Fruit fly (Drosophila melanogaster) whole organism, embryonic: ENCODE data around the gene Apoltp.
A peak's percentile ranks its signal among the peaks of the same experiment; 100 is the strongest.

Experiments used
- Bgb ChIP-seq: fragments of 200-800 bp; sonication (Bioruptor generic); IDR thresholded peaks from 2 replicates; pipeline ENCODE4 v1.3.6; 2022; ENCODE audit warnings: missing biosample characterization, missing genetic modification characterization; ENCODE audit not compliant: partially characterized antibody
- CG10543 ChIP-seq: fragments of 200-800 bp; sonication (Bioruptor generic); optimal IDR thresholded peaks from 3 replicates; lab custom pipeline; 2017; ENCODE audit warnings: missing biosample characterization, mild to moderate bottlenecking, missing genetic modification characterization, moderate library complexity
- CG11398 ChIP-seq: fragments of 200-800 bp; sonication (Bioruptor generic); optimal IDR thresholded peaks from 2 replicates; lab custom pipeline; 2016; ENCODE audit warnings: missing biosample characterization, missing genetic modification characterization
- CG11456 ChIP-seq: fragments of 200-800 bp; sonication (Bioruptor generic); IDR thresholded peaks from 3 replicates; pipeline ENCODE4 v1.3.6; 2022; ENCODE audit warnings: missing biosample characterization, missing genetic modification characterization
- CG12659 ChIP-seq: fragments of 200-800 bp; sonication (Bioruptor generic); optimal IDR thresholded peaks from 3 replicates; lab custom pipeline; 2017; ENCODE audit warnings: mild to moderate bottlenecking, missing biosample characterization, missing genetic modification reagents, missing genetic modification characterization
- CG12769 ChIP-seq: fragments of 200-800 bp; sonication (Bioruptor generic); optimal IDR thresholded peaks from 2 replicates; lab custom pipeline; 2019; ENCODE audit warnings: missing biosample characterization, mild to moderate bottlenecking, missing genetic modification characterization, moderate library complexity
- CG13287 ChIP-seq: fragments of 200-800 bp; sonication (Bioruptor generic); IDR thresholded peaks from 2 replicates; pipeline ENCODE4 v1.3.6; 2022; ENCODE audit warnings: missing biosample characterization, missing genetic modification characterization; ENCODE audit not compliant: partially characterized antibody
- CG14050 ChIP-seq: fragments of 200-800 bp; sonication (Bioruptor generic); IDR thresholded peaks from 3 replicates; pipeline ENCODE4 v1.3.6; 2022; ENCODE audit warnings: missing biosample characterization, missing genetic modification characterization
- CG15269 ChIP-seq: fragments of 200-800 bp; sonication (Bioruptor generic); optimal IDR thresholded peaks from 2 replicates; lab custom pipeline; 2018; ENCODE audit warnings: missing biosample characterization, mild to moderate bottlenecking, missing genetic modification characterization, moderate library complexity
- CG15479 ChIP-seq: fragments of 200-800 bp; sonication (Bioruptor generic); optimal IDR thresholded peaks from 3 replicates; lab custom pipeline; 2019; ENCODE audit warnings: missing biosample characterization, mild to moderate bottlenecking, missing genetic modification characterization, moderate library complexity
- CG17359 ChIP-seq: fragments of 200-800 bp; sonication (Bioruptor generic); optimal IDR thresholded peaks from 3 replicates; lab custom pipeline; 2018; ENCODE audit warnings: missing biosample characterization, mild to moderate bottlenecking, missing genetic modification characterization, moderate library complexity
- CG17912 ChIP-seq: fragments of 200-800 bp; sonication (Bioruptor generic); optimal IDR thresholded peaks from 2 replicates; lab custom pipeline; 2018; ENCODE audit warnings: missing biosample characterization, mild to moderate bottlenecking, missing genetic modification characterization
- CG18599 ChIP-seq: fragments of 200-800 bp; sonication (Bioruptor generic); optimal IDR thresholded peaks from 3 replicates; lab custom pipeline; 2017; ENCODE audit warnings: missing biosample characterization, missing genetic modification characterization, mild to moderate bottlenecking, moderate library complexity, missing genetic modification reagents
- CG2116 ChIP-seq: fragments of 200-800 bp; sonication (Bioruptor generic); optimal IDR thresholded peaks from 3 replicates; lab custom pipeline; 2018; ENCODE audit warnings: missing biosample characterization, mild to moderate bottlenecking, missing genetic modification characterization
- CG2120 ChIP-seq: fragments of 200-800 bp; sonication (Bioruptor generic); optimal IDR thresholded peaks from 3 replicates; lab custom pipeline; 2016; ENCODE audit warnings: missing biosample characterization, missing genetic modification characterization
- CG34376 ChIP-seq: fragments of 200-800 bp; sonication (Bioruptor generic); optimal IDR thresholded peaks from 2 replicates; lab custom pipeline; 2018; ENCODE audit warnings: missing biosample characterization, mild to moderate bottlenecking, missing genetic modification characterization
- CG34422 ChIP-seq: fragments of 200-800 bp; sonication (Bioruptor generic); IDR thresholded peaks from 3 replicates; pipeline ENCODE4 v1.3.6; 2022; ENCODE audit warnings: missing biosample characterization, missing genetic modification characterization
- CG42726 ChIP-seq: fragments of 200-800 bp; sonication (Bioruptor generic); IDR thresholded peaks from 2 replicates; pipeline ENCODE4 v1.3.6; 2022; ENCODE audit warnings: missing biosample characterization, missing genetic modification characterization; ENCODE audit not compliant: partially characterized antibody
- CG4360 ChIP-seq: fragments of 200-800 bp; sonication (Bioruptor generic); IDR thresholded peaks from 2 replicates; pipeline ENCODE4 v1.3.6; 2022; ENCODE audit warnings: missing biosample characterization, missing genetic modification characterization
- CG6854 ChIP-seq: fragments of 200-800 bp; sonication (Bioruptor generic); optimal IDR thresholded peaks from 3 replicates; lab custom pipeline; 2017; ENCODE audit warnings: missing biosample characterization, mild to moderate bottlenecking, missing genetic modification characterization
- CG7372 ChIP-seq: fragments of 200-800 bp; sonication (Bioruptor generic); IDR thresholded peaks from 2 replicates; pipeline ENCODE4 v1.3.6; 2022; ENCODE audit warnings: missing biosample characterization, missing genetic modification characterization
- Dbx ChIP-seq: fragments of 200-800 bp; sonication (Bioruptor generic); IDR thresholded peaks from 3 replicates; pipeline ENCODE4 v1.3.6; 2022; ENCODE audit warnings: missing biosample characterization, missing genetic modification characterization
- Deaf1 ChIP-seq: fragments of 200-800 bp; optimal IDR thresholded peaks from 3 replicates; lab custom pipeline; 2019; ENCODE audit warnings: missing biosample characterization, mild to moderate bottlenecking, missing genetic modification characterization, moderate library complexity
- Dip2 ChIP-seq: fragments of 200-800 bp; sonication (Bioruptor generic); IDR thresholded peaks from 2 replicates; pipeline ENCODE4 v1.3.6; 2022; ENCODE audit warnings: missing biosample characterization, missing genetic modification characterization
- Fer2 ChIP-seq: fragments of 200-800 bp; sonication (Bioruptor generic); optimal IDR thresholded peaks from 2 replicates; lab custom pipeline; 2018; ENCODE audit warnings: missing biosample characterization, mild to moderate bottlenecking, missing genetic modification characterization, moderate library complexity
- Hand ChIP-seq: fragments of 200-800 bp; sonication (Bioruptor generic); optimal IDR thresholded peaks from 2 replicates; lab custom pipeline; 2017; ENCODE audit warnings: mild to moderate bottlenecking, missing biosample characterization, missing genetic modification reagents, missing genetic modification characterization
- Kr ChIP-seq: fragments of 200-800 bp; sonication (Bioruptor generic); optimal IDR thresholded peaks from 2 replicates; lab custom pipeline; 2017; ENCODE audit warnings: missing biosample characterization, mild to moderate bottlenecking, missing genetic modification characterization
- NFAT ChIP-seq: fragments of 200-800 bp; sonication (Bioruptor generic); IDR thresholded peaks from 2 replicates; pipeline ENCODE4 v1.3.6; 2022; ENCODE audit warnings: missing biosample characterization, missing genetic modification characterization
- Pdp1 ChIP-seq, 2 experiments: fragments of 200-800 bp; sonication (Bioruptor generic); optimal IDR thresholded peaks; 3 replicates each; lab custom pipeline; 2016; ENCODE audit warnings: missing biosample characterization in 2 of 2, missing genetic modification characterization in 2 of 2, mild to moderate bottlenecking in 1 of 2, moderate library complexity in 1 of 2
- Trl ChIP-seq, 3 experiments: fragments of >200 bp in 2 of 3; fragments of 200-800 bp in 1 of 3; sonication (Bioruptor generic) in 1 of 3; optimal IDR thresholded peaks; 2 replicates in 1 of 3; 3 replicates in 2 of 3; lab custom pipeline; 2016 to 2017; ENCODE audit warnings: missing biosample characterization in 1 of 3, missing genetic modification characterization in 1 of 3
- Vsx1 ChIP-seq: fragments of 200-800 bp; sonication (Bioruptor generic); optimal IDR thresholded peaks from 2 replicates; lab custom pipeline; 2017; ENCODE audit warnings: missing biosample characterization, mild to moderate bottlenecking, missing genetic modification characterization, missing genetic modification reagents
- bbx ChIP-seq: fragments of 200-800 bp; sonication (Bioruptor generic); IDR thresholded peaks from 2 replicates; pipeline ENCODE4 v1.3.6; 2022; ENCODE audit warnings: missing biosample characterization, missing genetic modification characterization; ENCODE audit not compliant: partially characterized antibody
- cg ChIP-seq: fragments of 200-800 bp; sonication (Bioruptor generic); optimal IDR thresholded peaks from 3 replicates; lab custom pipeline; 2019; ENCODE audit warnings: missing biosample characterization, mild to moderate bottlenecking, missing genetic modification characterization, moderate library complexity
- chm ChIP-seq: fragments of 200-800 bp; sonication (Bioruptor generic); IDR thresholded peaks from 2 replicates; pipeline ENCODE4 v1.3.6; 2022; ENCODE audit warnings: missing biosample characterization, missing genetic modification characterization
- ci ChIP-seq: fragments of 200-800 bp; sonication (Bioruptor generic); IDR thresholded peaks from 3 replicates; pipeline ENCODE4 v1.3.6; 2022; ENCODE audit warnings: missing biosample characterization, missing genetic modification characterization
- disco-r ChIP-seq: fragments of 200-800 bp; sonication (Bioruptor generic); optimal IDR thresholded peaks from 2 replicates; lab custom pipeline; 2016; ENCODE audit warnings: missing biosample characterization, missing genetic modification characterization
- ftz-f1 ChIP-seq: fragments of 200-800 bp; sonication (Bioruptor generic); optimal IDR thresholded peaks from 2 replicates; lab custom pipeline; 2016; ENCODE audit warnings: missing biosample characterization, missing genetic modification characterization
- grn ChIP-seq: fragments of 200-800 bp; sonication (Bioruptor generic); optimal IDR thresholded peaks from 3 replicates; lab custom pipeline; 2017; ENCODE audit warnings: missing biosample characterization, missing genetic modification characterization
- insv ChIP-seq, 2 experiments: fragments of 200-800 bp; sonication (Bioruptor generic); optimal IDR thresholded peaks; 3 replicates each; lab custom pipeline; 2016 to 2018; ENCODE audit warnings: missing biosample characterization in 2 of 2, missing genetic modification characterization in 2 of 2
- lilli ChIP-seq: fragments of 200-800 bp; sonication (Bioruptor generic); optimal IDR thresholded peaks from 3 replicates; lab custom pipeline; 2016; ENCODE audit warnings: missing biosample characterization, missing genetic modification characterization
- lola ChIP-seq, 3 experiments: fragments of >200 bp in 2 of 3; fragments of 200-800 bp in 1 of 3; sonication (Bioruptor generic) in 1 of 3; optimal IDR thresholded peaks; 2 replicates each; lab custom pipeline; 2017 to 2019; ENCODE audit warnings: missing biosample characterization in 3 of 3, missing genetic modification characterization in 3 of 3, mild to moderate bottlenecking in 1 of 3, moderate library complexity in 1 of 3
- sim ChIP-seq: fragments of 200-800 bp; sonication (Bioruptor generic); IDR thresholded peaks from 2 replicates; pipeline ENCODE4 v1.3.6; 2022; ENCODE audit warnings: missing biosample characterization, missing genetic modification characterization
- sob ChIP-seq: fragments of 200-800 bp; sonication (Bioruptor generic); IDR thresholded peaks from 2 replicates; pipeline ENCODE4 v1.3.6; 2022; ENCODE audit warnings: missing biosample characterization, missing genetic modification characterization
- sqz ChIP-seq: fragments of 200-800 bp; sonication (Bioruptor generic); optimal IDR thresholded peaks from 3 replicates; lab custom pipeline; 2018; ENCODE audit warnings: missing biosample characterization, mild to moderate bottlenecking, missing genetic modification characterization
- tll ChIP-seq, 2 experiments: fragments of 200-800 bp in 1 of 2; fragments of >200 bp in 1 of 2; sonication (Bioruptor generic) in 1 of 2; optimal IDR thresholded peaks; 2 replicates each; lab custom pipeline; 2017 to 2019; ENCODE audit warnings: missing biosample characterization in 2 of 2, missing genetic modification characterization in 2 of 2, mild to moderate bottlenecking in 1 of 2, moderate library complexity in 1 of 2
- vvl ChIP-seq: fragments of 200-800 bp; sonication (Bioruptor generic); IDR thresholded peaks from 2 replicates; pipeline ENCODE4 v1.3.6; 2022; ENCODE audit warnings: missing biosample characterization, missing genetic modification characterization

Apoltp gene

dm6 chr2L:9613006-9613690, 20.8 kb upstream of the Apoltp start, which contains the start of gene Trx2 (continued):
- TF ChIP-seq CG11456 (GFP tag; lab: Robert Waterston, UW) (0 out of 3 replicates have a peak, but pooled peaks have one; percentile 19), Deaf1 (tag; lab: Kevin White, UChicago) (peak; percentile 30), cg (GFP tag; lab: Kevin White, UChicago) (peak; percentile 74), Hand (peak; percentile 64), sqz (GFP tag; lab: Kevin White, UChicago) (peak; percentile 48), CG42726 (peak; percentile 61; the same call in 1 of the 2 replicates), CG11398 (GFP tag; lab: Kevin White, UChicago) (peak; percentile 39), CG17912 (GFP tag; lab: Kevin White, UChicago) (no peak), CG18599 (GFP tag; lab: Kevin White, UChicago) (peak; percentile 61), CG34376 (peak; percentile 77), CG2120 (GFP tag; lab: Kevin White, UChicago) (peak; percentile 2), NFAT (peak; percentile 63), CG7372 (GFP tag; lab: Robert Waterston, UW) (peak; percentile 23; the same call in 1 of the 2 replicates), CG4360 (GFP tag; lab: Robert Waterston, UW) (peak; percentile 6; the same call in 1 of the 2 replicates), CG15269 (peak; percentile 40), sob (GFP tag; lab: Robert Waterston, UW) (peak; percentile 50; the same call in 1 of the 2 replicates), Bgb (GFP tag; lab: Robert Waterston, UW) (peak; percentile 57; the same call in 1 of the 2 replicates), sim (GFP tag; lab: Robert Waterston, UW) (peak; percentile 21; the same call in 1 of the 2 replicates), Dip2 (GFP tag; lab: Robert Waterston, UW) (peak; percentile 88; the same call in 1 of the 2 replicates), CG14050 (GFP tag; lab: Robert Waterston, UW) (no peak), Dbx (GFP tag; lab: Robert Waterston, UW) (peak; percentile 55; the same call in 2 of the 3 replicates), CG6854 (GFP tag; lab: Kevin White, UChicago) (peak; percentile 50), CG15479 (GFP tag; lab: Kevin White, UChicago) (no peak), grn (GFP tag; lab: Kevin White, UChicago) (peak; percentile 23), CG12659 (GFP tag; lab: Kevin White, UChicago) (peak; percentile 51), bbx (GFP tag; lab: Robert Waterston, UW) (peak; percentile 56; the same call in 1 of the 2 replicates), vvl (peak; percentile 65; the same call in 1 of the 2 replicates), Pdp1 (GFP tag; optimal IDR thresholded peaks at IDR 0.05; lab: Kevin White, UChicago) (peak in 1 of 2 experiments; percentile 80), CG2116 (GFP tag; lab: Kevin White, UChicago) (peak; percentile 97), CG13287 (GFP tag; lab: Robert Waterston, UW) (no peak), CG17359 (tag; lab: Kevin White, UChicago) (peak; percentile 6), CG34422 (GFP tag; lab: Robert Waterston, UW) (peak; percentile 82; the same call in 1 of the 3 replicates), insv (GFP tag; optimal IDR thresholded peaks at IDR 0.05; lab: Kevin White, UChicago) (peak in 1 of 2 experiments; percentile 67), Vsx1 (GFP tag; lab: Kevin White, UChicago) (peak; percentile 59), lilli (peak; percentile 23), Kr (GFP tag; lab: Kevin White, UChicago) (peak; percentile 46), chm (GFP tag; lab: Robert Waterston, UW) (peak; percentile 71), lola (GFP tag; optimal IDR thresholded peaks at IDR 0.05; lab: Kevin White, UChicago) (peak in 1 of 3 experiments; percentile 31), tll (GFP tag; optimal IDR thresholded peaks at IDR 0.05; lab: Kevin White, UChicago) (no peak), Fer2 (tag; lab: Kevin White, UChicago) (no peak), CG10543 (GFP tag; lab: Kevin White, UChicago) (peak; percentile 70), ftz-f1 (GFP tag; lab: Kevin White, UChicago) (no peak), ci (GFP tag; lab: Robert Waterston, UW) (peak; percentile 60; the same call in 2 of the 3 replicates), Trl (optimal IDR thresholded peaks at IDR 0.05; lab: Kevin White, UChicago) (peak; percentile 76 to 94), Trl (GFP tag; optimal IDR thresholded peaks at IDR 0.05; lab: Kevin White, UChicago) (peak; percentile 29), disco-r (GFP tag; lab: Kevin White, UChicago) (no peak), CG12769 (tag; lab: Kevin White, UChicago) (peak; percentile 46)
